Fruit fly (Drosophila melanogaster) whole organism, embryonic: ENCODE results near the gene CG13385.

ENCODE experiments used
- Atf6 ChIP-seq: fragments of 200-800 bp; sonication (Bioruptor generic); IDR thresholded peaks from 2 replicates; pipeline ENCODE4 v1.3.6; 2022; ENCODE audit warnings: missing biosample characterization, missing genetic modification characterization
- CG10267 ChIP-seq: fragments of 200-800 bp; sonication (Bioruptor generic); optimal IDR thresholded peaks from 2 replicates; lab custom pipeline; 2018; ENCODE audit warnings: missing biosample characterization, mild to moderate bottlenecking, missing genetic modification characterization, moderate library complexity
- CG10654 ChIP-seq: fragments of 200-800 bp; sonication (Bioruptor generic); optimal IDR thresholded peaks from 2 replicates; lab custom pipeline; 2016; ENCODE audit warnings: missing biosample characterization, missing genetic modification characterization
- CG12391 ChIP-seq: fragments of 200-800 bp; sonication (Bioruptor generic); optimal IDR thresholded peaks from 3 replicates; lab custom pipeline; 2018; ENCODE audit warnings: missing biosample characterization, mild to moderate bottlenecking, missing genetic modification characterization, moderate library complexity
- CG12769 ChIP-seq: fragments of 200-800 bp; sonication (Bioruptor generic); optimal IDR thresholded peaks from 2 replicates; lab custom pipeline; 2019; ENCODE audit warnings: missing biosample characterization, mild to moderate bottlenecking, missing genetic modification characterization, moderate library complexity
- CG1832 ChIP-seq: fragments of 200-800 bp; sonication (Bioruptor generic); optimal IDR thresholded peaks from 2 replicates; lab custom pipeline; 2017; ENCODE audit warnings: missing biosample characterization, mild to moderate bottlenecking, missing genetic modification characterization, inconsistent platforms
- CG2116 ChIP-seq: fragments of 200-800 bp; sonication (Bioruptor generic); optimal IDR thresholded peaks from 3 replicates; lab custom pipeline; 2018; ENCODE audit warnings: missing biosample characterization, mild to moderate bottlenecking, missing genetic modification characterization
- CG2199 ChIP-seq: fragments of 200-800 bp; sonication (Bioruptor generic); IDR thresholded peaks from 3 replicates; pipeline ENCODE4 v1.3.6; 2022; ENCODE audit warnings: missing biosample characterization, missing genetic modification characterization
- CG2889 ChIP-seq: fragments of 200-800 bp; sonication (Bioruptor generic); IDR thresholded peaks from 3 replicates; pipeline ENCODE4 v1.3.6; 2022; ENCODE audit warnings: missing biosample characterization, missing genetic modification characterization
- CG32767 ChIP-seq: fragments of 200-800 bp; sonication (Bioruptor generic); IDR thresholded peaks from 2 replicates; pipeline ENCODE4 v1.3.6; 2022; ENCODE audit warnings: missing biosample characterization, missing genetic modification characterization
- CG4730 ChIP-seq: fragments of 200-800 bp; sonication (Bioruptor generic); IDR thresholded peaks from 2 replicates; pipeline ENCODE4 v1.3.6; 2022; ENCODE audit warnings: missing biosample characterization, missing genetic modification characterization
- CG7271 ChIP-seq: fragments of 200-800 bp; sonication (Bioruptor generic); optimal IDR thresholded peaks from 2 replicates; lab custom pipeline; 2018; ENCODE audit warnings: missing biosample characterization, mild to moderate bottlenecking, missing genetic modification characterization, moderate library complexity
- CG7745 ChIP-seq: fragments of 200-800 bp; sonication (Bioruptor generic); optimal IDR thresholded peaks from 2 replicates; lab custom pipeline; 2018; ENCODE audit warnings: missing biosample characterization, mild to moderate bottlenecking, missing genetic modification characterization, moderate library complexity
- CG7839 ChIP-seq: fragments of 200-800 bp; sonication (Bioruptor generic); optimal IDR thresholded peaks from 3 replicates; lab custom pipeline; 2018; ENCODE audit warnings: missing biosample characterization, mild to moderate bottlenecking, missing genetic modification characterization, moderate library complexity
- Deaf1 ChIP-seq: fragments of 200-800 bp; optimal IDR thresholded peaks from 3 replicates; lab custom pipeline; 2019; ENCODE audit warnings: missing biosample characterization, mild to moderate bottlenecking, missing genetic modification characterization, moderate library complexity
- GATAe ChIP-seq: fragments of 200-800 bp; sonication (Bioruptor generic); conservative IDR thresholded peaks from 2 replicates; pipeline ENCODE4 v1.3.6; 2022; ENCODE audit warnings: missing biosample characterization, missing genetic modification characterization
- Gug ChIP-seq: fragments of 200-800 bp; sonication (Bioruptor generic); IDR thresholded peaks from 4 replicates; pipeline ENCODE4 v1.3.6; 2022; ENCODE audit warnings: missing biosample characterization, missing genetic modification characterization
- Hey ChIP-seq: fragments of 200-800 bp; sonication (Bioruptor generic); optimal IDR thresholded peaks from 3 replicates; lab custom pipeline; 2018; ENCODE audit warnings: missing biosample characterization, mild to moderate bottlenecking, missing genetic modification characterization
- Hmr ChIP-seq: fragments of 200-800 bp; sonication (Bioruptor generic); optimal IDR thresholded peaks from 3 replicates; lab custom pipeline; 2017; ENCODE audit warnings: mild to moderate bottlenecking, missing biosample characterization, missing genetic modification reagents, missing genetic modification characterization
- NK7.1 ChIP-seq: fragments of 200-800 bp; sonication (Bioruptor generic); optimal IDR thresholded peaks from 3 replicates; lab custom pipeline; 2016; ENCODE audit warnings: missing biosample characterization, missing genetic modification characterization
- Neu2 ChIP-seq: fragments of 200-800 bp; sonication (Bioruptor generic); optimal IDR thresholded peaks from 3 replicates; lab custom pipeline; 2016; ENCODE audit warnings: missing biosample characterization, missing genetic modification characterization, borderline replicate concordance
- Optix ChIP-seq: fragments of 200-800 bp; sonication (Bioruptor generic); IDR thresholded peaks from 3 replicates; pipeline ENCODE4 v1.3.6; 2022; ENCODE audit warnings: missing biosample characterization, missing genetic modification characterization
- Rx ChIP-seq: fragments of 200-800 bp; sonication (Bioruptor generic); IDR thresholded peaks from 2 replicates; pipeline ENCODE4 v1.3.6; 2022; ENCODE audit warnings: missing biosample characterization, missing genetic modification characterization
- Sry-β ChIP-seq: fragments of 200-800 bp; sonication (Bioruptor generic); optimal IDR thresholded peaks from 2 replicates; lab custom pipeline; 2018; ENCODE audit warnings: missing biosample characterization, mild to moderate bottlenecking, missing genetic modification characterization, moderate library complexity
- Xbp1 ChIP-seq: fragments of 200-800 bp; sonication (Bioruptor generic); optimal IDR thresholded peaks from 3 replicates; lab custom pipeline; 2016; ENCODE audit warnings: missing biosample characterization, mild to moderate bottlenecking, missing genetic modification characterization
- YL-1 ChIP-seq: fragments of 200-800 bp; sonication (Bioruptor generic); optimal IDR thresholded peaks from 3 replicates; lab custom pipeline; 2017; ENCODE audit warnings: missing biosample characterization, mild to moderate bottlenecking, missing genetic modification characterization
- ab ChIP-seq: fragments of 200-800 bp; sonication (Bioruptor generic); optimal IDR thresholded peaks from 2 replicates; lab custom pipeline; 2016; ENCODE audit warnings: missing biosample characterization, missing genetic modification characterization
- al ChIP-seq: fragments of 200-800 bp; sonication (Bioruptor generic); IDR thresholded peaks from 2 replicates; pipeline ENCODE4 v1.3.6; 2022; ENCODE audit warnings: missing biosample characterization, missing genetic modification characterization
- az2 ChIP-seq: fragments of 200-800 bp; sonication (Bioruptor generic); optimal IDR thresholded peaks from 3 replicates; lab custom pipeline; 2016; ENCODE audit warnings: missing biosample characterization, missing genetic modification characterization
- caup ChIP-seq: fragments of 200-800 bp; sonication (Bioruptor generic); optimal IDR thresholded peaks from 3 replicates; lab custom pipeline; 2017; ENCODE audit warnings: missing biosample characterization, mild to moderate bottlenecking, missing genetic modification characterization, moderate library complexity; ENCODE audit not compliant: severe bottlenecking
- chn ChIP-seq: fragments of 200-800 bp; sonication (Bioruptor generic); optimal IDR thresholded peaks from 2 replicates; lab custom pipeline; 2016; ENCODE audit warnings: missing biosample characterization, missing genetic modification characterization
- corto ChIP-seq: fragments of 200-800 bp; sonication (Bioruptor generic); optimal IDR thresholded peaks from 2 replicates; lab custom pipeline; 2016; ENCODE audit warnings: missing biosample characterization, mild to moderate bottlenecking, missing genetic modification characterization, moderate library complexity
- dpn ChIP-seq, 2 experiments: fragments of 200-800 bp; sonication (Bioruptor generic); optimal IDR thresholded peaks; 3 replicates each; lab custom pipeline; 2016; ENCODE audit warnings: missing biosample characterization in 2 of 2, missing genetic modification characterization in 2 of 2
- ewg ChIP-seq: fragments of 200-800 bp; sonication (Bioruptor generic); optimal IDR thresholded peaks from 3 replicates; lab custom pipeline; 2017; ENCODE audit warnings: mild to moderate bottlenecking, missing biosample characterization, missing genetic modification reagents, missing genetic modification characterization
- inv ChIP-seq: fragments of 200-800 bp; sonication (Bioruptor generic); IDR thresholded peaks from 2 replicates; pipeline ENCODE4 v1.3.6; 2022; ENCODE audit warnings: missing biosample characterization, missing genetic modification characterization; ENCODE audit not compliant: partially characterized antibody
- lbe ChIP-seq: fragments of 200-800 bp; sonication (Bioruptor generic); optimal IDR thresholded peaks from 2 replicates; lab custom pipeline; 2016; ENCODE audit warnings: missing biosample characterization, mild to moderate bottlenecking, missing genetic modification characterization
- lmd ChIP-seq: fragments of 200-800 bp; sonication (Bioruptor generic); IDR thresholded peaks from 2 replicates; pipeline ENCODE4 v1.3.6; 2022; ENCODE audit warnings: missing biosample characterization, missing genetic modification characterization
- nau ChIP-seq: fragments of 200-800 bp; sonication (Bioruptor generic); optimal IDR thresholded peaks from 3 replicates; lab custom pipeline; 2017; ENCODE audit warnings: missing biosample characterization, mild to moderate bottlenecking, missing genetic modification characterization, missing genetic modification reagents
- nerfin-2 ChIP-seq: fragments of 200-800 bp; sonication (Bioruptor generic); IDR thresholded peaks from 2 replicates; pipeline ENCODE4 v1.3.6; 2022; ENCODE audit warnings: missing biosample characterization, missing genetic modification characterization; ENCODE audit not compliant: partially characterized antibody
- org-1 ChIP-seq: fragments of 200-800 bp; sonication (Bioruptor generic); optimal IDR thresholded peaks from 2 replicates; lab custom pipeline; 2017; ENCODE audit warnings: missing biosample characterization, missing genetic modification characterization
- row ChIP-seq: fragments of 200-800 bp; sonication (Bioruptor generic); IDR thresholded peaks from 3 replicates; pipeline ENCODE4 v1.3.6; 2022; ENCODE audit warnings: missing biosample characterization, missing genetic modification characterization
- sens-2 ChIP-seq: fragments of 200-800 bp; sonication (Bioruptor generic); IDR thresholded peaks from 2 replicates; pipeline ENCODE4 v1.3.6; 2022; ENCODE audit warnings: missing biosample characterization, missing genetic modification characterization
- sima ChIP-seq: fragments of 200-800 bp; sonication (Bioruptor generic); optimal IDR thresholded peaks from 2 replicates; lab custom pipeline; 2016; ENCODE audit warnings: missing biosample characterization, missing genetic modification characterization
- ssp ChIP-seq: fragments of 200-800 bp; sonication (Bioruptor generic); IDR thresholded peaks from 2 replicates; pipeline ENCODE4 v1.3.6; 2022; ENCODE audit warnings: missing biosample characterization, missing genetic modification characterization
- tap ChIP-seq: fragments of 200-800 bp; optimal IDR thresholded peaks from 3 replicates; lab custom pipeline; 2019; ENCODE audit warnings: missing biosample characterization, mild to moderate bottlenecking, missing genetic modification characterization, moderate library complexity
- tin ChIP-seq: fragments of 200-800 bp; sonication (Bioruptor generic); optimal IDR thresholded peaks from 3 replicates; lab custom pipeline; 2016; ENCODE audit warnings: missing biosample characterization, missing genetic modification characterization
- vfl ChIP-seq: fragments of 200-800 bp; sonication (Bioruptor generic); optimal IDR thresholded peaks from 2 replicates; lab custom pipeline; 2016; ENCODE audit warnings: missing biosample characterization, missing genetic modification characterization
- zen ChIP-seq: fragments of 200-800 bp; sonication (Bioruptor generic); optimal IDR thresholded peaks from 3 replicates; lab custom pipeline; 2018; ENCODE audit warnings: missing biosample characterization, mild to moderate bottlenecking, missing genetic modification characterization, moderate library complexity
- zf30C ChIP-seq: fragments of 200-800 bp; sonication (Bioruptor generic); optimal IDR thresholded peaks from 3 replicates; lab custom pipeline; 2018; ENCODE audit warnings: missing biosample characterization, mild to moderate bottlenecking, missing genetic modification characterization

Gene CG13385

dm6 chr2L:8364006-8364956 lies 32.2 kb upstream of the CG13385 start, which contains the start of the genes RpS13 and CSN8 (continued):
- TF ChIP-seq Deaf1 (tag; lab: Kevin White, UChicago) (no peak), Atf6 (peak; percentile 45; the same call in 1 of the 2 replicates), ewg (GFP tag; lab: Kevin White, UChicago) (no peak), row (peak; percentile 49), corto (no peak), Gug (GFP tag; lab: Robert Waterston, UW) (no peak), CG2116 (GFP tag; lab: Kevin White, UChicago) (peak; percentile 98), YL-1 (peak; percentile 92), CG7271 (tag; lab: Kevin White, UChicago) (peak; percentile 17), CG1832 (GFP tag; lab: Kevin White, UChicago) (no peak), zen (tag; lab: Kevin White, UChicago) (peak; percentile 36), Sry-β (GFP tag; lab: Kevin White, UChicago) (no peak), ab (GFP tag; lab: Kevin White, UChicago) (no peak), tap (tag; lab: Kevin White, UChicago) (peak; percentile 11), nerfin-2 (GFP tag; lab: Robert Waterston, UW) (peak; percentile 80), CG7745 (tag; lab: Kevin White, UChicago) (no peak), CG32767 (0 out of 2 replicates have a peak, but pooled peaks have one; percentile 17), lmd (GFP tag; lab: Robert Waterston, UW) (no peak), zf30C (GFP tag; lab: Kevin White, UChicago) (no peak), vfl (no peak), CG10267 (tag; lab: Kevin White, UChicago) (peak; percentile 63), CG4730 (no peak), al (no peak), tin (no peak), Neu2 (no peak), Rx (no peak), nau (GFP tag; lab: Kevin White, UChicago) (peak; percentile 16), CG7839 (peak; percentile 10), Hey (tag; lab: Kevin White, UChicago) (no peak), lbe (no peak), Xbp1 (no peak), CG2199 (GFP tag; lab: Robert Waterston, UW) (no peak), CG12769 (no peak), sima (GFP tag; lab: Kevin White, UChicago) (no peak), NK7.1 (GFP tag; lab: Kevin White, UChicago) (no peak), chn (GFP tag; lab: Kevin White, UChicago) (no peak), CG10654 (no peak), org-1 (GFP tag; lab: Kevin White, UChicago) (no peak), az2 (GFP tag; lab: Kevin White, UChicago) (no peak), inv (GFP tag; lab: Robert Waterston, UW) (peak; percentile 88), CG12391 (peak; percentile 41), dpn (GFP tag; optimal IDR thresholded peaks at IDR 0.05; lab: Kevin White, UChicago) (no peak), GATAe (no peak), Hmr (GFP tag; lab: Kevin White, UChicago) (peak; percentile 56), Optix (no peak), sens-2 (no peak), ssp (GFP tag; lab: Robert Waterston, UW) (no peak), CG2889 (GFP tag; lab: Robert Waterston, UW) (no peak), caup (GFP tag; lab: Kevin White, UChicago) (no peak)
